Worm (Caenorhabditis elegans) whole organism, L3 larva: ENCODE results near the gene Y71H2B.11.

ENCODE experiments used
- R02D3.7 ChIP-seq: fragments of 150-350 bp; optimal IDR thresholded peaks from 2 replicates; lab custom pipeline; 2014; ENCODE audit warnings: missing biosample characterization, missing genetic modification characterization
- ZK546.5 ChIP-seq: sonication (generic microtip); optimal IDR thresholded peaks from 2 replicates; lab custom pipeline; 2017; ENCODE audit warnings: missing biosample characterization, missing genetic modification characterization
- aly-2 ChIP-seq: fragments of 150-350 bp; optimal IDR thresholded peaks from 2 replicates; lab custom pipeline; 2014; ENCODE audit warnings: missing biosample characterization, missing genetic modification characterization
- ama-1 ChIP-seq: fragments of 150-350 bp; optimal IDR thresholded peaks from 2 replicates; lab custom pipeline; 2018
- ceh-16 ChIP-seq: sonication (generic microtip); optimal IDR thresholded peaks from 2 replicates; lab custom pipeline; 2017; ENCODE audit warnings: missing biosample characterization, missing genetic modification characterization
- ceh-28 ChIP-seq: fragments of 150-350 bp; optimal IDR thresholded peaks from 2 replicates; lab custom pipeline; 2014; ENCODE audit warnings: missing biosample characterization, missing genetic modification reagents, missing genetic modification characterization
- ceh-82 ChIP-seq: fragments of 150-350 bp; optimal IDR thresholded peaks from 2 replicates; lab custom pipeline; 2014; ENCODE audit warnings: missing biosample characterization, missing genetic modification characterization
- ceh-9 ChIP-seq: sonication (generic microtip); optimal IDR thresholded peaks from 2 replicates; lab custom pipeline; 2018; ENCODE audit warnings: missing biosample characterization, missing genetic modification characterization
- egl-27 ChIP-seq: sonication (generic microtip); optimal IDR thresholded peaks from 4 replicates; lab custom pipeline; 2017; ENCODE audit warnings: missing biosample characterization, missing genetic modification reagents, missing genetic modification characterization
- egl-5 ChIP-seq: fragments of 150-350 bp; optimal IDR thresholded peaks from 2 replicates; lab custom pipeline; 2017; ENCODE audit warnings: missing biosample characterization, missing genetic modification reagents, missing genetic modification characterization, inconsistent platforms
- elt-1 ChIP-seq: fragments of 150-350 bp; optimal IDR thresholded peaks from 2 replicates; lab custom pipeline; 2014; ENCODE audit warnings: missing biosample characterization, missing genetic modification characterization
- elt-2 ChIP-seq: sonication (generic microtip); optimal IDR thresholded peaks from 2 replicates; lab custom pipeline; 2016; ENCODE audit warnings: missing genetic modification reagents, mild to moderate bottlenecking, missing genetic modification characterization, missing compliant biosample characterization
- eor-1 ChIP-seq, 2 experiments: fragments of 150-350 bp; optimal IDR thresholded peaks; 2 replicates each; lab custom pipeline; 2014 to 2018; ENCODE audit warnings: missing biosample characterization in 2 of 2, missing genetic modification characterization in 2 of 2
- fkh-10 ChIP-seq: sonication (generic microtip); optimal IDR thresholded peaks from 2 replicates; lab custom pipeline; 2017; ENCODE audit warnings: missing biosample characterization, missing genetic modification reagents, missing genetic modification characterization
- fkh-2 ChIP-seq: fragments of 150-350 bp; optimal IDR thresholded peaks from 2 replicates; lab custom pipeline; 2014; ENCODE audit warnings: missing biosample characterization, missing genetic modification reagents, missing genetic modification characterization
- fos-1 ChIP-seq: fragments of 150-350 bp; optimal IDR thresholded peaks from 2 replicates; lab custom pipeline; 2014; ENCODE audit warnings: missing biosample characterization, missing genetic modification characterization
- hmg-11 ChIP-seq: sonication (generic microtip); optimal IDR thresholded peaks from 2 replicates; lab custom pipeline; 2016; ENCODE audit warnings: missing genetic modification characterization, missing compliant biosample characterization
- jun-1 ChIP-seq: fragments of 150-350 bp; optimal IDR thresholded peaks from 2 replicates; lab custom pipeline; 2014; ENCODE audit warnings: missing biosample characterization, missing genetic modification reagents, missing genetic modification characterization
- lin-15B ChIP-seq: fragments of 150-350 bp; optimal IDR thresholded peaks from 2 replicates; lab custom pipeline; 2014; ENCODE audit warnings: missing biosample characterization, missing genetic modification characterization
- lin-39 ChIP-seq: fragments of 150-350 bp; optimal IDR thresholded peaks from 2 replicates; lab custom pipeline; 2018; ENCODE audit warnings: missing biosample characterization, missing genetic modification reagents, missing genetic modification characterization
- mdl-1 ChIP-seq: fragments of 150-350 bp; optimal IDR thresholded peaks from 2 replicates; lab custom pipeline; 2014; ENCODE audit warnings: missing biosample characterization, missing genetic modification characterization
- mml-1 ChIP-seq: fragments of 150-350 bp; sonication (generic microtip); optimal IDR thresholded peaks from 3 replicates; lab custom pipeline; 2014; ENCODE audit warnings: missing biosample characterization, missing genetic modification characterization
- nfya-1 ChIP-seq: sonication (generic microtip); optimal IDR thresholded peaks from 2 replicates; lab custom pipeline; 2017; ENCODE audit warnings: missing genetic modification characterization, mild to moderate bottlenecking, missing compliant biosample characterization, antibody characterized with exemption, moderate library complexity; ENCODE audit not compliant: insufficient read depth
- nhr-11 ChIP-seq: fragments of 150-350 bp; optimal IDR thresholded peaks from 2 replicates; lab custom pipeline; 2014; ENCODE audit warnings: missing biosample characterization, missing genetic modification characterization
- nhr-23 ChIP-seq: fragments of 150-350 bp; optimal IDR thresholded peaks from 2 replicates; lab custom pipeline; 2014; ENCODE audit warnings: missing biosample characterization, missing genetic modification reagents, missing genetic modification characterization
- nhr-237 ChIP-seq: fragments of 150-350 bp; optimal IDR thresholded peaks from 2 replicates; lab custom pipeline; 2014; ENCODE audit warnings: missing biosample characterization, missing genetic modification characterization
- nhr-25 ChIP-seq: sonication (generic microtip); optimal IDR thresholded peaks from 2 replicates; lab custom pipeline; 2017; ENCODE audit warnings: missing biosample characterization, missing genetic modification characterization
- nhr-28 ChIP-seq: fragments of 150-350 bp; optimal IDR thresholded peaks from 2 replicates; lab custom pipeline; 2014; ENCODE audit warnings: missing biosample characterization, missing genetic modification characterization
- nhr-43 ChIP-seq: sonication (generic microtip); optimal IDR thresholded peaks from 2 replicates; lab custom pipeline; 2016; ENCODE audit warnings: mild to moderate bottlenecking, missing genetic modification characterization, missing compliant biosample characterization; ENCODE audit not compliant: poor library complexity, severe bottlenecking
- nhr-67 ChIP-seq: fragments of 150-350 bp; optimal IDR thresholded peaks from 2 replicates; lab custom pipeline; 2014; ENCODE audit warnings: missing biosample characterization, missing genetic modification characterization
- nhr-76 ChIP-seq: fragments of 150-350 bp; sonication (generic microtip); optimal IDR thresholded peaks from 5 replicates; lab custom pipeline; 2014; ENCODE audit warnings: missing biosample characterization, missing genetic modification characterization
- nhr-77 ChIP-seq: fragments of 150-350 bp; optimal IDR thresholded peaks from 2 replicates; lab custom pipeline; 2014; ENCODE audit warnings: missing biosample characterization, missing genetic modification characterization
- pha-4 ChIP-seq: fragments of 150-350 bp; optimal IDR thresholded peaks from 2 replicates; lab custom pipeline; 2014; ENCODE audit warnings: missing biosample characterization, missing genetic modification reagents, missing genetic modification characterization
- pqm-1 ChIP-seq: fragments of 150-350 bp; optimal IDR thresholded peaks from 2 replicates; lab custom pipeline; 2017; ENCODE audit warnings: missing biosample characterization, missing genetic modification characterization, inconsistent platforms
- sea-2 ChIP-seq: fragments of 150-350 bp; sonication (generic microtip); optimal IDR thresholded peaks from 4 replicates; lab custom pipeline; 2014; ENCODE audit warnings: missing biosample characterization, missing genetic modification reagents, missing genetic modification characterization
- skn-1 ChIP-seq: fragments of 150-350 bp; optimal IDR thresholded peaks from 2 replicates; lab custom pipeline; 2014; ENCODE audit warnings: missing biosample characterization, missing genetic modification characterization
- snpc-4 ChIP-seq: fragments of 150-350 bp; optimal IDR thresholded peaks from 2 replicates; lab custom pipeline; 2014; ENCODE audit warnings: missing biosample characterization, missing genetic modification characterization
- tbx-2 ChIP-seq: sonication (generic microtip); optimal IDR thresholded peaks from 2 replicates; lab custom pipeline; 2016; ENCODE audit warnings: mild to moderate bottlenecking, missing genetic modification characterization, missing compliant biosample characterization
- unc-39 ChIP-seq: sonication (generic microtip); optimal IDR thresholded peaks from 4 replicates; lab custom pipeline; 2017; ENCODE audit warnings: missing biosample characterization, missing genetic modification characterization
- unc-62 ChIP-seq: fragments of 150-350 bp; sonication (generic microtip); optimal IDR thresholded peaks from 4 replicates; lab custom pipeline; 2014; ENCODE audit warnings: missing biosample characterization, missing genetic modification reagents, missing genetic modification characterization
- zag-1 ChIP-seq: fragments of 150-350 bp; optimal IDR thresholded peaks from 2 replicates; lab custom pipeline; 2014; ENCODE audit warnings: missing biosample characterization, missing genetic modification characterization
- ztf-11 ChIP-seq: fragments of 150-350 bp; optimal IDR thresholded peaks from 2 replicates; lab custom pipeline; 2014; ENCODE audit warnings: missing biosample characterization, missing genetic modification characterization
- ztf-4 ChIP-seq: fragments of 150-350 bp; optimal IDR thresholded peaks from 2 replicates; lab custom pipeline; 2014; ENCODE audit warnings: missing biosample characterization, missing genetic modification characterization

Y71H2B.11 gene

ce11 chrIII:2572421-2572820 lies 31.4 kb upstream of the Y71H2B.11 start:
- TF ChIP-seq nfya-1 (tag; lab: Kevin White, UChicago) (peak; percentile 93), nhr-11 (no peak), unc-39 (tag; lab: Kevin White, UChicago) (no peak), mdl-1 (tag; lab: Kevin White, UChicago) (no peak), sea-2 (no peak), nhr-25 (tag; lab: Kevin White, UChicago) (no peak), egl-27 (no peak), hmg-11 (tag; lab: Kevin White, UChicago) (no peak)

- TF ChIP-seq aly-2 (tag; lab: Kevin White, UChicago) (no peak), eor-1 (tag; optimal IDR thresholded peaks at IDR 0.05; lab: Kevin White, UChicago) (no peak), fos-1 (tag; lab: Kevin White, UChicago) (no peak), nhr-28 (tag; lab: Kevin White, UChicago) (no peak), ama-1 (lab: Kevin White, UChicago) (no peak), ceh-82 (tag; lab: Kevin White, UChicago) (no peak), nhr-237 (tag; lab: Kevin White, UChicago) (no peak), nhr-43 (tag; lab: Kevin White, UChicago) (no peak), sea-2 (no peak), ceh-16 (tag; lab: Kevin White, UChicago) (no peak), ztf-4 (tag; lab: Kevin White, UChicago) (no peak), lin-15B (tag; lab: Kevin White, UChicago) (no peak), mml-1 (tag; lab: Kevin White, UChicago) (no peak), zag-1 (tag; lab: Kevin White, UChicago) (no peak), R02D3.7 (tag; lab: Kevin White, UChicago) (no peak), fkh-2 (tag; lab: Kevin White, UChicago) (no peak), fkh-10 (GFP tag; lab: Kevin White, UChicago) (no peak)
Measured at ce11 chrIII:2575635-2576164, 28.1 kb upstream of the Y71H2B.11 start, which contains the start of gene Y54F10AR.1. Gene Y54F10AR.1 (minus strand): TSS chrIII:2575685.

ce11 chrIII:2576360-2577259 lies 27.2 kb upstream of the Y71H2B.11 start:
- TF ChIP-seq aly-2 (tag; lab: Kevin White, UChicago) (no peak), nhr-11 (no peak), mml-1 (tag; lab: Kevin White, UChicago) (no peak), nfya-1 (tag; lab: Kevin White, UChicago) (peak; percentile 84), nhr-237 (tag; lab: Kevin White, UChicago) (no peak), pha-4 (tag; lab: Kevin White, UChicago) (peak; percentile 50), unc-62 (GFP tag; lab: Kevin White, UChicago) (peak; percentile 27), pqm-1 (tag; lab: Kevin White, UChicago) (no peak), ceh-9 (no peak), zag-1 (tag; lab: Kevin White, UChicago) (no peak), sea-2 (no peak), nhr-76 (tag; lab: Kevin White, UChicago) (no peak), fos-1 (tag; lab: Kevin White, UChicago) (no peak), ztf-11 (no peak), nhr-43 (tag; lab: Kevin White, UChicago) (no peak), hmg-11 (tag; lab: Kevin White, UChicago) (peak; percentile 57), ceh-82 (tag; lab: Kevin White, UChicago) (no peak), mdl-1 (tag; lab: Kevin White, UChicago) (no peak), nhr-23 (tag; lab: Kevin White, UChicago) (peak; percentile 39), nhr-28 (tag; lab: Kevin White, UChicago) (no peak), unc-39 (tag; lab: Kevin White, UChicago) (no peak), R02D3.7 (tag; lab: Kevin White, UChicago) (no peak), egl-27 (no peak), tbx-2 (tag; lab: Kevin White, UChicago) (peak; percentile 2), lin-39 (tag; lab: Kevin White, UChicago) (peak; percentile 50), eor-1 (tag; optimal IDR thresholded peaks at IDR 0.05; lab: Kevin White, UChicago) (no peak), nhr-77 (tag; lab: Kevin White, UChicago) (no peak), fkh-10 (GFP tag; lab: Kevin White, UChicago) (peak; percentile 34), egl-5 (tag; lab: Kevin White, UChicago) (peak; percentile 10), ZK546.5 (tag; lab: Kevin White, UChicago) (no peak), ceh-16 (tag; lab: Kevin White, UChicago) (no peak), elt-2 (tag; lab: Kevin White, UChicago) (peak; percentile 26), snpc-4 (tag; lab: Kevin White, UChicago) (peak; percentile 60), ztf-4 (tag; lab: Kevin White, UChicago) (no peak), fkh-2 (tag; lab: Kevin White, UChicago) (no peak), elt-1 (no peak), ama-1 (lab: Kevin White, UChicago) (no peak), jun-1 (tag; lab: Kevin White, UChicago) (peak; percentile 25), nhr-25 (tag; lab: Kevin White, UChicago) (no peak), nhr-67 (tag; lab: Kevin White, UChicago) (no peak), lin-15B (tag; lab: Kevin White, UChicago) (peak; percentile 69), skn-1 (tag; lab: Kevin White, UChicago) (no peak), ceh-28 (tag; lab: Kevin White, UChicago) (peak; percentile 58)
